Fruit fly (Drosophila melanogaster) whole organism, embryonic: ENCODE measurements around the gene CG9839.

Source experiments
- Blimp-1 ChIP-seq: fragments of 200-800 bp; sonication (Bioruptor generic); optimal IDR thresholded peaks from 3 replicates; lab custom pipeline; 2018; ENCODE audit warnings: missing biosample characterization, missing genetic modification characterization, mild to moderate bottlenecking, moderate library complexity, missing genetic modification reagents
- CG10543 ChIP-seq: fragments of 200-800 bp; sonication (Bioruptor generic); optimal IDR thresholded peaks from 3 replicates; lab custom pipeline; 2017; ENCODE audit warnings: missing biosample characterization, mild to moderate bottlenecking, missing genetic modification characterization, moderate library complexity
- CG12769 ChIP-seq: fragments of 200-800 bp; sonication (Bioruptor generic); optimal IDR thresholded peaks from 2 replicates; lab custom pipeline; 2019; ENCODE audit warnings: missing biosample characterization, mild to moderate bottlenecking, missing genetic modification characterization, moderate library complexity
- CG13894 ChIP-seq: fragments of 200-800 bp; sonication (Bioruptor generic); optimal IDR thresholded peaks from 3 replicates; lab custom pipeline; 2018; ENCODE audit warnings: missing biosample characterization, mild to moderate bottlenecking, missing genetic modification characterization, moderate library complexity
- CG17912 ChIP-seq: fragments of 200-800 bp; sonication (Bioruptor generic); optimal IDR thresholded peaks from 2 replicates; lab custom pipeline; 2018; ENCODE audit warnings: missing biosample characterization, mild to moderate bottlenecking, missing genetic modification characterization
- CG32772 ChIP-seq: fragments of 200-800 bp; sonication (Bioruptor generic); IDR thresholded peaks from 2 replicates; pipeline ENCODE4 v1.3.6; 2022; ENCODE audit warnings: missing biosample characterization, missing genetic modification characterization
- CG6175 ChIP-seq: fragments of 200-800 bp; sonication (Bioruptor generic); IDR thresholded peaks from 3 replicates; pipeline ENCODE4 v1.3.6; 2022; ENCODE audit warnings: missing biosample characterization, missing genetic modification characterization
- CG7928 ChIP-seq: fragments of 200-800 bp; sonication (Bioruptor generic); optimal IDR thresholded peaks from 2 replicates; lab custom pipeline; 2017; ENCODE audit warnings: missing biosample characterization, mild to moderate bottlenecking, missing genetic modification characterization
- CHES-1-like ChIP-seq: fragments of 200-800 bp; sonication (Bioruptor generic); optimal IDR thresholded peaks from 2 replicates; lab custom pipeline; 2016; ENCODE audit warnings: missing biosample characterization, missing genetic modification characterization
- Deaf1 ChIP-seq: fragments of 200-800 bp; optimal IDR thresholded peaks from 3 replicates; lab custom pipeline; 2019; ENCODE audit warnings: missing biosample characterization, mild to moderate bottlenecking, missing genetic modification characterization, moderate library complexity
- Dip2 ChIP-seq: fragments of 200-800 bp; sonication (Bioruptor generic); IDR thresholded peaks from 2 replicates; pipeline ENCODE4 v1.3.6; 2022; ENCODE audit warnings: missing biosample characterization, missing genetic modification characterization
- Drgx ChIP-seq: fragments of 200-800 bp; sonication (Bioruptor generic); IDR thresholded peaks from 2 replicates; pipeline ENCODE4 v1.3.6; 2022; ENCODE audit warnings: missing biosample characterization, missing genetic modification characterization
- Fer3 ChIP-seq: fragments of 200-800 bp; sonication (Bioruptor generic); optimal IDR thresholded peaks from 2 replicates; lab custom pipeline; 2018; ENCODE audit warnings: missing biosample characterization, mild to moderate bottlenecking, missing genetic modification characterization, moderate library complexity
- Lhr ChIP-seq: fragments of 200-800 bp; sonication (Bioruptor generic); optimal IDR thresholded peaks from 3 replicates; lab custom pipeline; 2017; ENCODE audit warnings: mild to moderate bottlenecking, missing biosample characterization, missing genetic modification reagents, missing genetic modification characterization
- MBD-R2 ChIP-seq: fragments of 200-800 bp; sonication (Bioruptor generic); IDR thresholded peaks from 2 replicates; pipeline ENCODE4 v1.3.6; 2022; ENCODE audit warnings: missing biosample characterization, missing genetic modification characterization
- Oli ChIP-seq: fragments of 200-800 bp; sonication (Bioruptor generic); optimal IDR thresholded peaks from 2 replicates; lab custom pipeline; 2018; ENCODE audit warnings: missing biosample characterization, mild to moderate bottlenecking, missing genetic modification characterization, moderate library complexity
- Pdp1 ChIP-seq, 2 experiments: fragments of 200-800 bp; sonication (Bioruptor generic); optimal IDR thresholded peaks; 3 replicates each; lab custom pipeline; 2016; ENCODE audit warnings: missing biosample characterization in 2 of 2, missing genetic modification characterization in 2 of 2, mild to moderate bottlenecking in 1 of 2, moderate library complexity in 1 of 2
- Ravus ChIP-seq: fragments of 200-800 bp; sonication (Bioruptor generic); IDR thresholded peaks from 2 replicates; pipeline ENCODE4 v1.3.6; 2022; ENCODE audit warnings: missing biosample characterization, missing genetic modification characterization
- Trl ChIP-seq, 3 experiments: fragments of >200 bp in 2 of 3; fragments of 200-800 bp in 1 of 3; sonication (Bioruptor generic) in 1 of 3; optimal IDR thresholded peaks; 2 replicates in 1 of 3; 3 replicates in 2 of 3; lab custom pipeline; 2016 to 2017; ENCODE audit warnings: missing biosample characterization in 1 of 3, missing genetic modification characterization in 1 of 3
- abd-A ChIP-seq: fragments of 200-800 bp; sonication (Bioruptor generic); optimal IDR thresholded peaks from 3 replicates; lab custom pipeline; 2019; ENCODE audit warnings: missing biosample characterization, mild to moderate bottlenecking, missing genetic modification characterization, moderate library complexity
- al ChIP-seq: fragments of 200-800 bp; sonication (Bioruptor generic); IDR thresholded peaks from 2 replicates; pipeline ENCODE4 v1.3.6; 2022; ENCODE audit warnings: missing biosample characterization, missing genetic modification characterization
- amos ChIP-seq: fragments of 200-800 bp; sonication (Bioruptor generic); IDR thresholded peaks from 2 replicates; pipeline ENCODE4 v1.3.6; 2022; ENCODE audit warnings: missing biosample characterization, missing genetic modification characterization; ENCODE audit not compliant: partially characterized antibody
- aop ChIP-seq: fragments of 200-800 bp; sonication (Bioruptor generic); IDR thresholded peaks from 2 replicates; pipeline ENCODE4 v1.3.6; 2022; ENCODE audit warnings: missing biosample characterization, missing genetic modification characterization
- ara ChIP-seq: fragments of 200-800 bp; sonication (Bioruptor generic); IDR thresholded peaks from 2 replicates; pipeline ENCODE4 v1.3.6; 2022; ENCODE audit warnings: missing biosample characterization, missing genetic modification characterization
- ase ChIP-seq: fragments of 200-800 bp; sonication (Bioruptor generic); IDR thresholded peaks from 3 replicates; pipeline ENCODE4 v1.3.6; 2022; ENCODE audit warnings: missing biosample characterization, missing genetic modification characterization
- bsh ChIP-seq, 2 experiments: fragments of 200-800 bp; sonication (Bioruptor generic); optimal IDR thresholded peaks; 2 replicates each; lab custom pipeline; 2017 to 2018; ENCODE audit warnings: mild to moderate bottlenecking in 2 of 2, missing biosample characterization in 2 of 2, missing genetic modification characterization in 2 of 2, moderate library complexity in 1 of 2
- cas ChIP-seq: fragments of 200-800 bp; sonication (Bioruptor generic); IDR thresholded peaks from 2 replicates; pipeline ENCODE4 v1.3.6; 2022; ENCODE audit warnings: missing biosample characterization, missing genetic modification characterization
- cg ChIP-seq: fragments of 200-800 bp; sonication (Bioruptor generic); optimal IDR thresholded peaks from 3 replicates; lab custom pipeline; 2019; ENCODE audit warnings: missing biosample characterization, mild to moderate bottlenecking, missing genetic modification characterization, moderate library complexity
- chinmo ChIP-seq: fragments of 200-800 bp; sonication (Bioruptor generic); IDR thresholded peaks from 4 replicates; pipeline ENCODE4 v1.3.6; 2022; ENCODE audit warnings: missing biosample characterization, missing genetic modification characterization; ENCODE audit not compliant: partially characterized antibody
- chn ChIP-seq: fragments of 200-800 bp; sonication (Bioruptor generic); optimal IDR thresholded peaks from 2 replicates; lab custom pipeline; 2016; ENCODE audit warnings: missing biosample characterization, missing genetic modification characterization
- ci ChIP-seq: fragments of 200-800 bp; sonication (Bioruptor generic); IDR thresholded peaks from 3 replicates; pipeline ENCODE4 v1.3.6; 2022; ENCODE audit warnings: missing biosample characterization, missing genetic modification characterization
- crol ChIP-seq: fragments of 200-800 bp; sonication (Bioruptor generic); IDR thresholded peaks from 2 replicates; pipeline ENCODE4 v1.3.6; 2022; ENCODE audit warnings: missing biosample characterization, missing genetic modification characterization
- fd3F ChIP-seq: fragments of 200-800 bp; sonication (Bioruptor generic); optimal IDR thresholded peaks from 2 replicates; lab custom pipeline; 2018; ENCODE audit warnings: missing biosample characterization, mild to moderate bottlenecking, missing genetic modification characterization, moderate library complexity
- jumu ChIP-seq: fragments of 200-800 bp; sonication (Bioruptor generic); optimal IDR thresholded peaks from 3 replicates; lab custom pipeline; 2016; ENCODE audit warnings: missing biosample characterization, missing genetic modification characterization
- mirr ChIP-seq: fragments of 200-800 bp; sonication (Bioruptor generic); optimal IDR thresholded peaks from 3 replicates; lab custom pipeline; 2018; ENCODE audit warnings: missing biosample characterization, mild to moderate bottlenecking, missing genetic modification characterization
- nom ChIP-seq: fragments of 200-800 bp; sonication (Bioruptor generic); optimal IDR thresholded peaks from 2 replicates; lab custom pipeline; 2017; ENCODE audit warnings: missing biosample characterization, missing genetic modification characterization, mild to moderate bottlenecking, moderate library complexity, missing genetic modification reagents
- onecut ChIP-seq: fragments of 200-800 bp; sonication (Bioruptor generic); IDR thresholded peaks from 2 replicates; pipeline ENCODE4 v1.3.6; 2022; ENCODE audit warnings: missing biosample characterization, missing genetic modification characterization
- sd ChIP-seq: fragments of 200-800 bp; sonication (Bioruptor generic); optimal IDR thresholded peaks from 3 replicates; lab custom pipeline; 2018; ENCODE audit warnings: missing biosample characterization, mild to moderate bottlenecking, missing genetic modification characterization, moderate library complexity
- sens ChIP-seq: fragments of 200-800 bp; sonication (Bioruptor generic); peaks from one replicate; lab custom pipeline; 2016; ENCODE audit warnings: missing biosample characterization, missing genetic modification characterization
- sqz ChIP-seq: fragments of 200-800 bp; sonication (Bioruptor generic); optimal IDR thresholded peaks from 3 replicates; lab custom pipeline; 2018; ENCODE audit warnings: missing biosample characterization, mild to moderate bottlenecking, missing genetic modification characterization
- sr ChIP-seq: fragments of 200-800 bp; sonication (Bioruptor generic); IDR thresholded peaks from 3 replicates; pipeline ENCODE4 v1.3.6; 2022; ENCODE audit warnings: missing biosample characterization, missing genetic modification characterization
- stc ChIP-seq: fragments of 200-800 bp; sonication (Bioruptor generic); IDR thresholded peaks from 2 replicates; pipeline ENCODE4 v1.3.6; 2022; ENCODE audit warnings: missing biosample characterization, missing genetic modification characterization
- twi ChIP-seq: fragments of 200-800 bp; optimal IDR thresholded peaks from 2 replicates; lab custom pipeline; 2019; ENCODE audit warnings: missing biosample characterization, mild to moderate bottlenecking, missing genetic modification characterization, moderate library complexity
- vvl ChIP-seq: fragments of 200-800 bp; sonication (Bioruptor generic); IDR thresholded peaks from 2 replicates; pipeline ENCODE4 v1.3.6; 2022; ENCODE audit warnings: missing biosample characterization, missing genetic modification characterization

CG9839 gene

dm6 chr3R:8798332-8798731 is 7.3 kb downstream of the CG9839 start:
- peak; percentile 60 for TF ChIP-seq CG13894
- peak; percentile 28 for TF ChIP-seq CG12769 (tag; lab: Kevin White, UChicago)
- TF ChIP-seq sens (GFP tag; lab: Kevin White, UChicago), result peak; percentile 44
- no peak for TF ChIP-seq Oli (tag; lab: Kevin White, UChicago)
- TF ChIP-seq chinmo (GFP tag; lab: Robert Waterston, UW), result 0 out of 4 replicates have a peak, but pooled peaks have one; percentile 11
- no peak for TF ChIP-seq CG7928 (GFP tag; lab: Kevin White, UChicago)
- no peak for TF ChIP-seq stc (GFP tag; lab: Robert Waterston, UW)
- TF ChIP-seq onecut (GFP tag; lab: Robert Waterston, UW), result peak; percentile 37; the same call in 1 of the 2 replicates
- no peak for TF ChIP-seq al (GFP tag; lab: Robert Waterston, UW)
- peak; percentile 68 for TF ChIP-seq sd
- no peak for TF ChIP-seq cg (GFP tag; lab: Kevin White, UChicago)
- TF ChIP-seq sr (GFP tag; lab: Robert Waterston, UW), result no peak
- no peak for TF ChIP-seq CG17912 (GFP tag; lab: Kevin White, UChicago)
- peak; percentile 36 for TF ChIP-seq twi
- TF ChIP-seq Deaf1 (tag; lab: Kevin White, UChicago), result peak; percentile 13
- TF ChIP-seq abd-A (tag; lab: Kevin White, UChicago), result peak; percentile 71
- TF ChIP-seq mirr (GFP tag; lab: Kevin White, UChicago), result peak; percentile 60
- peak; percentile 56 for TF ChIP-seq CG10543 (GFP tag; lab: Kevin White, UChicago)

dm6 chr3R:8794384-8794783 is 11.2 kb downstream of the CG9839 start, which contains the start of gene Ir85a:
Gene Ir85a (plus strand): TSS chr3R:8794684.
- TF ChIP-seq aop (no peak), Lhr (no peak), jumu (no peak), MBD-R2 (no peak)

- TF ChIP-seq Deaf1 (tag; lab: Kevin White, UChicago) (no peak), ara (GFP tag; lab: Robert Waterston, UW) (0 out of 2 replicates have a peak, but pooled peaks have one; percentile 9), CG6175 (GFP tag; lab: Robert Waterston, UW) (0 out of 3 replicates have a peak, but pooled peaks have one; percentile 32), Pdp1 (GFP tag; optimal IDR thresholded peaks at IDR 0.05; lab: Kevin White, UChicago) (peak in 1 of 2 experiments; percentile 23), chinmo (GFP tag; lab: Robert Waterston, UW) (peak; percentile 64; the same call in 3 of the 4 replicates), crol (GFP tag; lab: Robert Waterston, UW) (peak; percentile 49)
Observed at dm6 chr3R:8793726-8794125, 11.9 kb downstream of the CG9839 start.

- TF ChIP-seq Blimp-1 (GFP tag; lab: Kevin White, UChicago) (peak; percentile 87), bsh (GFP tag; optimal IDR thresholded peaks at IDR 0.05; lab: Kevin White, UChicago) (peak in 1 of 2 experiments; percentile 84), Drgx (GFP tag; lab: Robert Waterston, UW) (peak; percentile 51; the same call in 1 of the 2 replicates), CHES-1-like (GFP tag; lab: Kevin White, UChicago) (no peak), ci (GFP tag; lab: Robert Waterston, UW) (0 out of 3 replicates have a peak, but pooled peaks have one; percentile 24), cas (GFP tag; lab: Robert Waterston, UW) (no peak), sqz (GFP tag; lab: Kevin White, UChicago) (peak; percentile 64), Ravus (GFP tag; lab: Robert Waterston, UW) (no peak), Fer3 (tag; lab: Kevin White, UChicago) (no peak), nom (peak; percentile 94), vvl (peak; percentile 19; the same call in 1 of the 2 replicates), fd3F (no peak), Dip2 (GFP tag; lab: Robert Waterston, UW) (no peak), Trl (optimal IDR thresholded peaks at IDR 0.05; lab: Kevin White, UChicago) (peak; percentile 27 to 80), Trl (GFP tag; optimal IDR thresholded peaks at IDR 0.05; lab: Kevin White, UChicago) (no peak), chn (GFP tag; lab: Kevin White, UChicago) (no peak), CG32772 (peak; percentile 26; the same call in 1 of the 2 replicates), ase (GFP tag; lab: Robert Waterston, UW) (no peak), amos (GFP tag; lab: Robert Waterston, UW) (no peak)
Observed at dm6 chr3R:8792463-8793175, 13.0 kb downstream of the CG9839 start.
